Worm (Caenorhabditis elegans) whole organism, L1 larva: ENCODE measurements around the gene C01G6.2.

Experiments used
- C04F5.9 ChIP-seq: sonication (generic microtip); optimal IDR thresholded peaks from 2 replicates; lab custom pipeline; 2016; ENCODE audit warnings: missing genetic modification characterization, missing compliant biosample characterization
- C16A3.4 ChIP-seq: fragments of 150-350 bp; optimal IDR thresholded peaks from 2 replicates; lab custom pipeline; 2014; ENCODE audit warnings: missing biosample characterization, missing genetic modification characterization
- Y116A8C.19 ChIP-seq: sonication (generic microtip); optimal IDR thresholded peaks from 2 replicates; lab custom pipeline; 2016; ENCODE audit warnings: missing compliant biosample characterization, missing genetic modification characterization, borderline replicate concordance
- aly-2 ChIP-seq: fragments of 150-350 bp; optimal IDR thresholded peaks from 2 replicates; lab custom pipeline; 2014; ENCODE audit warnings: missing biosample characterization, missing genetic modification characterization
- ama-1 ChIP-seq: fragments of 150-350 bp; optimal IDR thresholded peaks from 2 replicates; lab custom pipeline; 2014
- blmp-1 ChIP-seq: fragments of 150-350 bp; optimal IDR thresholded peaks from 2 replicates; lab custom pipeline; 2014; ENCODE audit warnings: missing biosample characterization, missing genetic modification characterization
- ceh-63 ChIP-seq: fragments of 200-800 bp; sonication (Bioruptor generic); optimal IDR thresholded peaks from 2 replicates; lab custom pipeline; 2018; ENCODE audit warnings: mild to moderate bottlenecking, missing genetic modification characterization, missing compliant biosample characterization
- ceh-8 ChIP-seq: fragments of 200-800 bp; sonication (Bioruptor generic); optimal IDR thresholded peaks from 2 replicates; lab custom pipeline; 2018; ENCODE audit warnings: mild to moderate bottlenecking, missing genetic modification characterization, moderate library complexity, missing compliant biosample characterization
- ceh-82 ChIP-seq, 3 experiments: fragments of 150-350 bp in 1 of 3; sonication (generic microtip) in 2 of 3; optimal IDR thresholded peaks; 2 replicates each; lab custom pipeline; 2014 to 2017; ENCODE audit warnings: missing biosample characterization in 3 of 3, missing genetic modification characterization in 3 of 3
- ceh-88 ChIP-seq: fragments of 200-800 bp; sonication (Bioruptor generic); IDR thresholded peaks from 2 replicates; pipeline ENCODE4 v1.3.6; 2022; ENCODE audit warnings: missing genetic modification characterization, missing compliant biosample characterization
- ceh-90 ChIP-seq: sonication (generic microtip); optimal IDR thresholded peaks from 2 replicates; lab custom pipeline; 2016; ENCODE audit warnings: missing genetic modification characterization, missing compliant biosample characterization
- dsc-1 ChIP-seq: sonication (generic microtip); optimal IDR thresholded peaks from 2 replicates; lab custom pipeline; 2016; ENCODE audit warnings: mild to moderate bottlenecking, missing genetic modification characterization, missing compliant biosample characterization
- elt-2 ChIP-seq: sonication (generic microtip); optimal IDR thresholded peaks from 2 replicates; lab custom pipeline; 2016; ENCODE audit warnings: missing genetic modification characterization, mild to moderate bottlenecking, inconsistent platforms, missing compliant biosample characterization, missing genetic modification reagents
- ets-5 ChIP-seq: fragments of 200-800 bp; sonication (Bioruptor generic); IDR thresholded peaks from 2 replicates; pipeline ENCODE4 v1.3.6; 2022; ENCODE audit warnings: missing genetic modification characterization, missing compliant biosample characterization
- fkh-10 ChIP-seq: sonication (generic microtip); optimal IDR thresholded peaks from 2 replicates; lab custom pipeline; 2017; ENCODE audit warnings: missing biosample characterization, missing genetic modification reagents, missing genetic modification characterization
- fkh-4 ChIP-seq: sonication (generic microtip); optimal IDR thresholded peaks from 2 replicates; lab custom pipeline; 2016; ENCODE audit warnings: missing compliant biosample characterization, missing genetic modification characterization, borderline replicate concordance
- fkh-8 ChIP-seq: sonication (generic microtip); optimal IDR thresholded peaks from 2 replicates; lab custom pipeline; 2016; ENCODE audit warnings: mild to moderate bottlenecking, missing genetic modification characterization, missing compliant biosample characterization
- hlh-4 ChIP-seq: sonication (generic microtip); optimal IDR thresholded peaks from 2 replicates; lab custom pipeline; 2016; ENCODE audit warnings: mild to moderate bottlenecking, missing genetic modification characterization, missing compliant biosample characterization
- irx-1 ChIP-seq: sonication (generic microtip); optimal IDR thresholded peaks from 2 replicates; lab custom pipeline; 2016; ENCODE audit warnings: missing genetic modification characterization, missing compliant biosample characterization
- isw-1 ChIP-seq: fragments of 200-800 bp; sonication (Bioruptor generic); IDR thresholded peaks from 2 replicates; pipeline ENCODE4 v1.3.6; 2022; ENCODE audit warnings: missing genetic modification characterization, missing compliant biosample characterization
- lin-13 ChIP-seq: fragments of 150-350 bp; optimal IDR thresholded peaks from 2 replicates; lab custom pipeline; 2014; ENCODE audit warnings: missing biosample characterization, missing genetic modification reagents, missing genetic modification characterization
- lin-14 ChIP-seq: fragments of 200-800 bp; sonication (Bioruptor generic); optimal IDR thresholded peaks from 2 replicates; lab custom pipeline; 2018; ENCODE audit warnings: mild to moderate bottlenecking, missing genetic modification characterization, moderate library complexity, missing compliant biosample characterization
- lin-39 ChIP-seq: fragments of 150-350 bp; optimal IDR thresholded peaks from 2 replicates; lab custom pipeline; 2014; ENCODE audit warnings: missing biosample characterization, missing genetic modification reagents, missing genetic modification characterization
- lsy-2 ChIP-seq, 2 experiments: fragments of 150-350 bp; optimal IDR thresholded peaks; 2 replicates each; lab custom pipeline; 2014; ENCODE audit warnings: missing biosample characterization in 2 of 2, missing genetic modification characterization in 2 of 2
- mdl-1 ChIP-seq, 2 experiments: fragments of 150-350 bp; optimal IDR thresholded peaks; 2 replicates each; lab custom pipeline; 2014 to 2017; ENCODE audit warnings: missing biosample characterization in 2 of 2, missing genetic modification characterization in 2 of 2, inconsistent platforms in 1 of 2
- mef-2 ChIP-seq: fragments of 150-350 bp; optimal IDR thresholded peaks from 2 replicates; lab custom pipeline; 2014; ENCODE audit warnings: missing biosample characterization, missing genetic modification characterization
- nhr-12 ChIP-seq: sonication (generic microtip); optimal IDR thresholded peaks from 2 replicates; lab custom pipeline; 2017; ENCODE audit warnings: missing biosample characterization, missing genetic modification characterization
- nhr-20 ChIP-seq: sonication (generic microtip); optimal IDR thresholded peaks from 2 replicates; lab custom pipeline; 2016; ENCODE audit warnings: mild to moderate bottlenecking, missing genetic modification characterization, missing compliant biosample characterization
- nhr-28 ChIP-seq: fragments of 150-350 bp; optimal IDR thresholded peaks from 2 replicates; lab custom pipeline; 2014; ENCODE audit warnings: missing biosample characterization, missing genetic modification characterization
- nhr-47 ChIP-seq: sonication (generic microtip); optimal IDR thresholded peaks from 2 replicates; lab custom pipeline; 2016; ENCODE audit warnings: mild to moderate bottlenecking, missing genetic modification characterization, moderate library complexity, missing compliant biosample characterization
- nhr-85 ChIP-seq: sonication (generic microtip); peaks from one replicate; lab custom pipeline; 2016; ENCODE audit warnings: missing genetic modification characterization, inconsistent platforms, missing compliant biosample characterization
- pag-3 ChIP-seq: sonication (generic microtip); optimal IDR thresholded peaks from 2 replicates; lab custom pipeline; 2017; ENCODE audit warnings: missing genetic modification characterization, mild to moderate bottlenecking, missing compliant biosample characterization, antibody characterized with exemption, borderline replicate concordance; ENCODE audit not compliant: insufficient read depth
- pax-3 ChIP-seq: fragments of 200-800 bp; sonication (Bioruptor generic); optimal IDR thresholded peaks from 2 replicates; lab custom pipeline; 2018; ENCODE audit warnings: mild to moderate bottlenecking, missing genetic modification characterization, moderate library complexity, missing compliant biosample characterization
- rnt-1 ChIP-seq: sonication (generic microtip); optimal IDR thresholded peaks from 2 replicates; lab custom pipeline; 2016; ENCODE audit warnings: mild to moderate bottlenecking, missing genetic modification characterization, moderate library complexity, missing compliant biosample characterization
- snu-23 ChIP-seq: sonication (generic microtip); optimal IDR thresholded peaks from 2 replicates; lab custom pipeline; 2016; ENCODE audit warnings: missing genetic modification characterization, missing compliant biosample characterization
- sox-4 ChIP-seq: sonication (generic microtip); optimal IDR thresholded peaks from 2 replicates; lab custom pipeline; 2016; ENCODE audit warnings: missing genetic modification characterization, missing compliant biosample characterization
- sup-37 ChIP-seq: fragments of 200-800 bp; sonication (Bioruptor generic); optimal IDR thresholded peaks from 2 replicates; lab custom pipeline; 2018; ENCODE audit warnings: mild to moderate bottlenecking, missing genetic modification characterization, missing compliant biosample characterization
- tbx-2 ChIP-seq: sonication (generic microtip); optimal IDR thresholded peaks from 2 replicates; lab custom pipeline; 2016; ENCODE audit warnings: missing genetic modification characterization, missing compliant biosample characterization
- tlp-1 ChIP-seq: fragments of 150-350 bp; optimal IDR thresholded peaks from 2 replicates; lab custom pipeline; 2014; ENCODE audit warnings: missing biosample characterization, missing genetic modification characterization
- unc-130 ChIP-seq: fragments of 150-350 bp; optimal IDR thresholded peaks from 2 replicates; lab custom pipeline; 2017; ENCODE audit warnings: missing biosample characterization, missing genetic modification characterization, inconsistent platforms
- unc-62 ChIP-seq: fragments of 150-350 bp; optimal IDR thresholded peaks from 2 replicates; lab custom pipeline; 2014; ENCODE audit warnings: missing biosample characterization, missing genetic modification reagents, missing genetic modification characterization
- vab-15 ChIP-seq: sonication (generic microtip); optimal IDR thresholded peaks from 2 replicates; lab custom pipeline; 2017; ENCODE audit warnings: missing genotype, mild to moderate bottlenecking, missing genetic modification characterization, missing compliant biosample characterization
- xbp-1 ChIP-seq: sonication (generic microtip); optimal IDR thresholded peaks from 2 replicates; lab custom pipeline; 2016; ENCODE audit warnings: missing genetic modification characterization, missing compliant biosample characterization
- zag-1 ChIP-seq: fragments of 150-350 bp; optimal IDR thresholded peaks from 2 replicates; lab custom pipeline; 2014; ENCODE audit warnings: missing biosample characterization, missing genetic modification characterization
- zip-4 ChIP-seq: fragments of 200-800 bp; sonication (Bioruptor generic); optimal IDR thresholded peaks from 2 replicates; lab custom pipeline; 2018; ENCODE audit warnings: mild to moderate bottlenecking, missing genetic modification characterization, moderate library complexity, missing compliant biosample characterization
- ztf-11 ChIP-seq, 2 experiments: sonication (generic microtip); optimal IDR thresholded peaks; 2 replicates each; lab custom pipeline; 2016 to 2017; ENCODE audit warnings: missing genetic modification characterization in 2 of 2, missing biosample characterization in 1 of 2, missing compliant biosample characterization in 1 of 2

Gene C01G6.2

DNA sequence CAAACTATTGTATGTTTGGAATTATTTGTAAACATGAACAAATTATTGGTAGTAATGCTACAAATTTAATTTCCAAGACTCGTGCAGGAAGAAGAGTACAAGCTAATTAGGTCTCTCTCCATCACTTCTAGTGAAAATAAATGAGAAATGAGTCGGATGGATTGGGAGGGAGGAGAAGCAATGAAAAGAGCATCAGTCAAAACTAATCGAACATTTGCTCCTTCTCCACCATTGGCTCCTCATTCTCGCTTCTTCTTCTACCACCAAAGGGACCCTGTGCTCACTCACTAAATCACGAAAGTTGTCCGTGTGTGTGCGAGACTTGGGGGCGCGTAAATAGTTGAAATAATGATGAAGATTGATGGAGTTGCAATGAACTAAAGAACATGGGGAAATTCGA, 40.0 kb downstream of the C01G6.2 start (continued):
- TF ChIP-seq snu-23 (no peak), isw-1 (GFP tag; lab: Robert Waterston, UW) (no peak), ceh-90 (tag; lab: Kevin White, UChicago) (no peak), lin-13 (GFP tag; lab: Kevin White, UChicago) (no peak), rnt-1 (tag; lab: Kevin White, UChicago) (peak; percentile 70), fkh-8 (tag; lab: Kevin White, UChicago) (no peak), zag-1 (tag; lab: Kevin White, UChicago) (no peak), nhr-47 (tag; lab: Kevin White, UChicago) (no peak), C16A3.4 (tag; lab: Kevin White, UChicago) (no peak), fkh-10 (GFP tag; lab: Kevin White, UChicago) (no peak), ceh-8 (GFP tag; lab: Kevin White, UChicago) (no peak), ztf-11 (tag; optimal IDR thresholded peaks at IDR 0.05; lab: Kevin White, UChicago) (no peak), lin-39 (tag; lab: Kevin White, UChicago) (peak; percentile 60), sup-37 (GFP tag; lab: Kevin White, UChicago) (no peak), unc-130 (peak; percentile 42), hlh-4 (tag; lab: Kevin White, UChicago) (no peak), irx-1 (tag; lab: Kevin White, UChicago) (no peak), Y116A8C.19 (tag; lab: Kevin White, UChicago) (no peak), lsy-2 (tag; optimal IDR thresholded peaks at IDR 0.05; lab: Kevin White, UChicago) (peak in 1 of 2 experiments; percentile 27), ets-5 (no peak), tlp-1 (no peak), ceh-63 (GFP tag; lab: Kevin White, UChicago) (no peak), sox-4 (tag; lab: Kevin White, UChicago) (no peak), blmp-1 (tag; lab: Kevin White, UChicago) (no peak), ceh-88 (GFP tag; lab: Robert Waterston, UW) (no peak), dsc-1 (tag; lab: Kevin White, UChicago) (peak; percentile 66), mdl-1 (tag; optimal IDR thresholded peaks at IDR 0.05; lab: Kevin White, UChicago) (no peak), tbx-2 (tag; lab: Kevin White, UChicago) (no peak), fkh-4 (tag; lab: Kevin White, UChicago) (peak; percentile 9), nhr-28 (tag; lab: Kevin White, UChicago) (no peak), ama-1 (no peak), lin-14 (GFP tag; lab: Kevin White, UChicago) (peak; percentile 78), C04F5.9 (tag; lab: Kevin White, UChicago) (no peak), xbp-1 (tag; lab: Kevin White, UChicago) (no peak), nhr-85 (tag; lab: Kevin White, UChicago) (no peak), nhr-12 (tag; lab: Kevin White, UChicago) (no peak), zip-4 (no peak), pax-3 (tag; lab: Kevin White, UChicago) (no peak), vab-15 (tag; lab: Kevin White, UChicago) (no peak), unc-62 (GFP tag; lab: Kevin White, UChicago) (no peak)

ce11 chrII:9308614-9309046, 41.8 kb downstream of the C01G6.2 start:
- no peak for TF ChIP-seq nhr-85 (tag; lab: Kevin White, UChicago)
- no peak for TF ChIP-seq ceh-82 (tag; optimal IDR thresholded peaks at IDR 0.05; lab: Kevin White, UChicago)
- TF ChIP-seq sup-37 (GFP tag; lab: Kevin White, UChicago), result no peak
- TF ChIP-seq ama-1, result no peak
- TF ChIP-seq ets-5, result no peak
- no peak for TF ChIP-seq elt-2
- no peak for TF ChIP-seq fkh-10 (GFP tag; lab: Kevin White, UChicago)
- TF ChIP-seq ztf-11 (tag; optimal IDR thresholded peaks at IDR 0.05; lab: Kevin White, UChicago), result peak in 1 of 2 experiments; percentile 6
- TF ChIP-seq rnt-1 (tag; lab: Kevin White, UChicago), result peak; percentile 37
- TF ChIP-seq pax-3 (tag; lab: Kevin White, UChicago), result no peak
- TF ChIP-seq aly-2, result no peak
- TF ChIP-seq sox-4 (tag; lab: Kevin White, UChicago), result no peak
- no peak for TF ChIP-seq nhr-20 (tag; lab: Kevin White, UChicago)
- TF ChIP-seq zag-1 (tag; lab: Kevin White, UChicago), result no peak
- TF ChIP-seq vab-15 (tag; lab: Kevin White, UChicago), result no peak
- TF ChIP-seq dsc-1 (tag; lab: Kevin White, UChicago), result no peak
- no peak for TF ChIP-seq tbx-2 (tag; lab: Kevin White, UChicago)
- no peak for TF ChIP-seq mdl-1 (tag; optimal IDR thresholded peaks at IDR 0.05; lab: Kevin White, UChicago)
- TF ChIP-seq lin-14 (GFP tag; lab: Kevin White, UChicago), result peak; percentile 22
- no peak for TF ChIP-seq pag-3 (tag; lab: Kevin White, UChicago)
- TF ChIP-seq mef-2, result no peak
- no peak for TF ChIP-seq ceh-90 (tag; lab: Kevin White, UChicago)
- TF ChIP-seq C04F5.9 (tag; lab: Kevin White, UChicago), result no peak
- TF ChIP-seq tlp-1, result no peak
